Fruit fly (Drosophila melanogaster) whole organism, embryonic: ENCODE measurements around the gene Prp5.

Experiments used
- Bgb ChIP-seq: fragments of 200-800 bp; sonication (Bioruptor generic); IDR thresholded peaks from 2 replicates; pipeline ENCODE4 v1.3.6; 2022; ENCODE audit warnings: missing biosample characterization, missing genetic modification characterization; ENCODE audit not compliant: partially characterized antibody
- CG16815 ChIP-seq: fragments of 200-800 bp; sonication (Bioruptor generic); optimal IDR thresholded peaks from 3 replicates; lab custom pipeline; 2017; ENCODE audit warnings: missing biosample characterization, mild to moderate bottlenecking, missing genetic modification characterization
- CG3838 ChIP-seq: fragments of 200-800 bp; sonication (Bioruptor generic); optimal IDR thresholded peaks from 3 replicates; lab custom pipeline; 2016; ENCODE audit warnings: missing biosample characterization, missing genetic modification characterization
- CG42726 ChIP-seq: fragments of 200-800 bp; sonication (Bioruptor generic); IDR thresholded peaks from 2 replicates; pipeline ENCODE4 v1.3.6; 2022; ENCODE audit warnings: missing biosample characterization, missing genetic modification characterization; ENCODE audit not compliant: partially characterized antibody
- NfI ChIP-seq: fragments of 200-800 bp; sonication (Bioruptor generic); optimal IDR thresholded peaks from 3 replicates; lab custom pipeline; 2018; ENCODE audit warnings: missing biosample characterization, mild to moderate bottlenecking, missing genetic modification characterization, moderate library complexity

DNA sequence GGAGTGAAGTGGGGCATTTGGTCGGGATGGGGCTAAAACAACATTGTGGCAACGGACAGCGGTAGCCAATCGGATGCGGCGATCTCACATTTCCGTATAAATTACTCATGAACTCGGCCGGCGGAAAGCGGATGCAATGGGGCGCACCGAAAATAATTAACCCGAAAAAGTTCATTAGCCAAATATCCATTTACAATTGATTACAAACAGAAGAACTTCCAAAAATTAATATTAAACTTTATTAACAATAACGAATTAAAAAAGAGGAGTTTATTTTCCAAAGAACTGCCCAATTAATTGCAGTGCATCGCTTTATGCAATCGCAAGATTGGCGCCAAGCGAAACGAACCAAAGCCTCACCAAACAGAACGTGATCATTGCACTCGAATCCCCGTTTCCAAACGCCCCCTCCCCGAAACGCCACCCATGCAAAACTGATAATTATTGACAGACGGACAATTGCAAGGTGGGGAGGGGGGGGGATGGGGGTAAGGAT is 31.1 kb upstream of the Prp5 start:
- TF ChIP-seq CG42726: no peak
- no peak for TF ChIP-seq Bgb (GFP tag; lab: Robert Waterston, UW)
- TF ChIP-seq CG16815: no peak
- no peak for TF ChIP-seq NfI (GFP tag; lab: Kevin White, UChicago)
- TF ChIP-seq CG3838 (GFP tag; lab: Kevin White, UChicago): no peak
